Fruit fly (Drosophila melanogaster): Measurements from ENCODE around the gene CTCF.

- peak; percentile 46 for TF ChIP-seq CG1620 (GFP tag; optimal IDR thresholded peaks at IDR 0.05)
- no peak for TF ChIP-seq CG7045 (GFP tag; optimal IDR thresholded peaks at IDR 0.05)
- TF ChIP-seq pad (GFP tag; optimal IDR thresholded peaks at IDR 0.05) = no peak
- no peak for TF ChIP-seq toe (GFP tag; optimal IDR thresholded peaks at IDR 0.05)
- TF ChIP-seq bab1 (GFP tag; optimal IDR thresholded peaks at IDR 0.05) = peak; percentile 10
- no peak for TF ChIP-seq Crg-1 (GFP tag; optimal IDR thresholded peaks at IDR 0.05)
These were observed 3.4 kb upstream of the CTCF start, which contains the start of gene pst for dm6 chr3L:7359827-7360323.
